Fruit fly (Drosophila melanogaster) whole organism, embryonic: Measurements from ENCODE around the gene Spase25.
A peak's percentile ranks its signal among the peaks of the same experiment; 100 is the strongest.

ENCODE experiments used
- Atf3 ChIP-seq: fragments of 200-800 bp; sonication (Bioruptor generic); optimal IDR thresholded peaks from 3 replicates; lab custom pipeline; 2016; ENCODE audit warnings: missing biosample characterization, missing genetic modification characterization
- C15 ChIP-seq: fragments of 200-800 bp; sonication (Bioruptor generic); IDR thresholded peaks from 3 replicates; pipeline ENCODE4 v1.3.6; 2022; ENCODE audit warnings: missing biosample characterization, missing genetic modification characterization
- CG10267 ChIP-seq: fragments of 200-800 bp; sonication (Bioruptor generic); optimal IDR thresholded peaks from 2 replicates; lab custom pipeline; 2018; ENCODE audit warnings: missing biosample characterization, mild to moderate bottlenecking, missing genetic modification characterization, moderate library complexity
- CG10274 ChIP-seq: fragments of 200-800 bp; sonication (Bioruptor generic); optimal IDR thresholded peaks from 3 replicates; lab custom pipeline; 2017; ENCODE audit warnings: missing biosample characterization, mild to moderate bottlenecking, missing genetic modification characterization
- CG11504 ChIP-seq: fragments of 200-800 bp; sonication (Bioruptor generic); optimal IDR thresholded peaks from 3 replicates; lab custom pipeline; 2019; ENCODE audit warnings: missing biosample characterization, mild to moderate bottlenecking, missing genetic modification characterization, moderate library complexity
- CG11723 ChIP-seq: fragments of 200-800 bp; sonication (Bioruptor generic); optimal IDR thresholded peaks from 2 replicates; lab custom pipeline; 2017; ENCODE audit warnings: missing biosample characterization, mild to moderate bottlenecking, missing genetic modification characterization
- CG12104 ChIP-seq: fragments of 200-800 bp; sonication (Bioruptor generic); optimal IDR thresholded peaks from 3 replicates; lab custom pipeline; 2016; ENCODE audit warnings: missing biosample characterization, missing genetic modification characterization
- CG12659 ChIP-seq: fragments of 200-800 bp; sonication (Bioruptor generic); optimal IDR thresholded peaks from 3 replicates; lab custom pipeline; 2017; ENCODE audit warnings: mild to moderate bottlenecking, missing biosample characterization, missing genetic modification reagents, missing genetic modification characterization
- CG12744 ChIP-seq: fragments of 200-800 bp; sonication (Bioruptor generic); optimal IDR thresholded peaks from 2 replicates; lab custom pipeline; 2016; ENCODE audit warnings: missing biosample characterization, missing genetic modification characterization
- CG13123 ChIP-seq: fragments of 200-800 bp; sonication (Bioruptor generic); optimal IDR thresholded peaks from 2 replicates; lab custom pipeline; 2016; ENCODE audit warnings: missing biosample characterization, missing genetic modification characterization
- CG15696 ChIP-seq: fragments of 200-800 bp; sonication (Bioruptor generic); optimal IDR thresholded peaks from 2 replicates; lab custom pipeline; 2019; ENCODE audit warnings: missing biosample characterization, mild to moderate bottlenecking, missing genetic modification characterization, moderate library complexity
- CG1647 ChIP-seq: fragments of 200-800 bp; sonication (Bioruptor generic); optimal IDR thresholded peaks from 3 replicates; lab custom pipeline; 2016; ENCODE audit warnings: missing biosample characterization, missing genetic modification characterization
- CG18764 ChIP-seq: fragments of 200-800 bp; sonication (Bioruptor generic); optimal IDR thresholded peaks from 3 replicates; lab custom pipeline; 2016; ENCODE audit warnings: missing biosample characterization, missing genetic modification characterization
- CG2199 ChIP-seq: fragments of 200-800 bp; sonication (Bioruptor generic); IDR thresholded peaks from 3 replicates; pipeline ENCODE4 v1.3.6; 2022; ENCODE audit warnings: missing biosample characterization, missing genetic modification characterization
- CG2202 ChIP-seq: fragments of 200-800 bp; sonication (Bioruptor generic); optimal IDR thresholded peaks from 2 replicates; lab custom pipeline; 2018; ENCODE audit warnings: missing biosample characterization, mild to moderate bottlenecking, missing genetic modification characterization
- CG32772 ChIP-seq: fragments of 200-800 bp; sonication (Bioruptor generic); IDR thresholded peaks from 2 replicates; pipeline ENCODE4 v1.3.6; 2022; ENCODE audit warnings: missing biosample characterization, missing genetic modification characterization
- CG4820 ChIP-seq: fragments of 200-800 bp; sonication (Bioruptor generic); optimal IDR thresholded peaks from 3 replicates; lab custom pipeline; 2016; ENCODE audit warnings: missing biosample characterization, missing genetic modification characterization
- CG6813 ChIP-seq: fragments of 200-800 bp; sonication (Bioruptor generic); optimal IDR thresholded peaks from 2 replicates; lab custom pipeline; 2017; ENCODE audit warnings: missing biosample characterization, missing genetic modification characterization, mild to moderate bottlenecking, moderate library complexity, missing genetic modification reagents
- CG7786 ChIP-seq: fragments of 200-800 bp; sonication (Bioruptor generic); optimal IDR thresholded peaks from 2 replicates; lab custom pipeline; 2016; ENCODE audit warnings: missing biosample characterization, missing genetic modification characterization
- Chrac-16 ChIP-seq: fragments of 200-800 bp; sonication (Bioruptor generic); optimal IDR thresholded peaks from 3 replicates; lab custom pipeline; 2016; ENCODE audit warnings: missing biosample characterization, missing genetic modification characterization
- CkIIα-i1 ChIP-seq: fragments of 200-800 bp; sonication (Bioruptor generic); IDR thresholded peaks from 2 replicates; pipeline ENCODE4 v1.3.6; 2022; ENCODE audit warnings: missing biosample characterization, missing genetic modification characterization
- Dbx ChIP-seq: fragments of 200-800 bp; sonication (Bioruptor generic); IDR thresholded peaks from 3 replicates; pipeline ENCODE4 v1.3.6; 2022; ENCODE audit warnings: missing biosample characterization, missing genetic modification characterization
- Dip3 ChIP-seq: fragments of 200-800 bp; sonication (Bioruptor generic); optimal IDR thresholded peaks from 3 replicates; lab custom pipeline; 2016; ENCODE audit warnings: missing biosample characterization, missing genetic modification characterization
- Dref ChIP-seq: fragments of 200-800 bp; sonication (Bioruptor generic); IDR thresholded peaks from 2 replicates; pipeline ENCODE4 v1.3.6; 2022; ENCODE audit warnings: missing biosample characterization, missing genetic modification characterization
- Gug ChIP-seq: fragments of 200-800 bp; sonication (Bioruptor generic); IDR thresholded peaks from 4 replicates; pipeline ENCODE4 v1.3.6; 2022; ENCODE audit warnings: missing biosample characterization, missing genetic modification characterization
- HmgD ChIP-seq: fragments of 200-800 bp; sonication (Bioruptor generic); optimal IDR thresholded peaks from 3 replicates; lab custom pipeline; 2016; ENCODE audit warnings: missing biosample characterization, missing genetic modification characterization
- Ravus ChIP-seq: fragments of 200-800 bp; sonication (Bioruptor generic); IDR thresholded peaks from 2 replicates; pipeline ENCODE4 v1.3.6; 2022; ENCODE audit warnings: missing biosample characterization, missing genetic modification characterization
- Scr ChIP-seq: fragments of 200-800 bp; sonication (Bioruptor generic); IDR thresholded peaks from 2 replicates; pipeline ENCODE4 v1.3.6; 2022; ENCODE audit warnings: missing biosample characterization, missing genetic modification characterization; ENCODE audit not compliant: partially characterized antibody
- Sry-δ ChIP-seq: fragments of 200-800 bp; sonication (Bioruptor generic); optimal IDR thresholded peaks from 2 replicates; lab custom pipeline; 2016; ENCODE audit warnings: missing biosample characterization, missing genetic modification characterization
- Tbp ChIP-seq: fragments of >200 bp; optimal IDR thresholded peaks from 2 replicates; lab custom pipeline; 2018; ENCODE audit warnings: missing biosample characterization, missing genetic modification characterization
- YL-1 ChIP-seq: fragments of 200-800 bp; sonication (Bioruptor generic); optimal IDR thresholded peaks from 3 replicates; lab custom pipeline; 2017; ENCODE audit warnings: missing biosample characterization, mild to moderate bottlenecking, missing genetic modification characterization
- al ChIP-seq: fragments of 200-800 bp; sonication (Bioruptor generic); IDR thresholded peaks from 2 replicates; pipeline ENCODE4 v1.3.6; 2022; ENCODE audit warnings: missing biosample characterization, missing genetic modification characterization
- ara ChIP-seq: fragments of 200-800 bp; sonication (Bioruptor generic); IDR thresholded peaks from 2 replicates; pipeline ENCODE4 v1.3.6; 2022; ENCODE audit warnings: missing biosample characterization, missing genetic modification characterization
- br ChIP-seq: fragments of >200 bp; optimal IDR thresholded peaks from 2 replicates; lab custom pipeline; 2017
- cas ChIP-seq: fragments of 200-800 bp; sonication (Bioruptor generic); IDR thresholded peaks from 2 replicates; pipeline ENCODE4 v1.3.6; 2022; ENCODE audit warnings: missing biosample characterization, missing genetic modification characterization
- dati ChIP-seq: fragments of 200-800 bp; sonication (Bioruptor generic); IDR thresholded peaks from 2 replicates; pipeline ENCODE4 v1.3.6; 2022; ENCODE audit warnings: missing biosample characterization, missing genetic modification characterization
- fd102C ChIP-seq: fragments of 200-800 bp; sonication (Bioruptor generic); optimal IDR thresholded peaks from 2 replicates; lab custom pipeline; 2018; ENCODE audit warnings: missing biosample characterization, mild to moderate bottlenecking, missing genetic modification characterization, moderate library complexity
- gcm ChIP-seq: fragments of 200-800 bp; sonication (Bioruptor generic); optimal IDR thresholded peaks from 2 replicates; lab custom pipeline; 2019; ENCODE audit warnings: missing biosample characterization, mild to moderate bottlenecking, missing genetic modification characterization, moderate library complexity
- gsb-n ChIP-seq: fragments of 200-800 bp; sonication (Bioruptor generic); optimal IDR thresholded peaks from 3 replicates; lab custom pipeline; 2018; ENCODE audit warnings: missing biosample characterization, mild to moderate bottlenecking, missing genetic modification characterization
- jumu ChIP-seq: fragments of 200-800 bp; sonication (Bioruptor generic); optimal IDR thresholded peaks from 3 replicates; lab custom pipeline; 2016; ENCODE audit warnings: missing biosample characterization, missing genetic modification characterization
- oc ChIP-seq: fragments of 200-800 bp; sonication (Bioruptor generic); optimal IDR thresholded peaks from 2 replicates; lab custom pipeline; 2018; ENCODE audit warnings: missing biosample characterization, mild to moderate bottlenecking, missing genetic modification characterization, moderate library complexity
- pb ChIP-seq: fragments of 200-800 bp; sonication (Bioruptor generic); optimal IDR thresholded peaks from 3 replicates; lab custom pipeline; 2016; ENCODE audit warnings: missing biosample characterization, missing genetic modification characterization
- phol ChIP-seq: fragments of 200-800 bp; sonication (Bioruptor generic); optimal IDR thresholded peaks from 3 replicates; lab custom pipeline; 2018; ENCODE audit warnings: missing biosample characterization, mild to moderate bottlenecking, missing genetic modification characterization, moderate library complexity
- pnt ChIP-seq: fragments of 200-800 bp; sonication (Bioruptor generic); optimal IDR thresholded peaks from 3 replicates; lab custom pipeline; 2016; ENCODE audit warnings: missing biosample characterization, missing genetic modification characterization
- sd ChIP-seq: fragments of 200-800 bp; sonication (Bioruptor generic); optimal IDR thresholded peaks from 3 replicates; lab custom pipeline; 2018; ENCODE audit warnings: missing biosample characterization, mild to moderate bottlenecking, missing genetic modification characterization, moderate library complexity
- sug ChIP-seq: fragments of 200-800 bp; optimal IDR thresholded peaks from 2 replicates; lab custom pipeline; 2019; ENCODE audit warnings: missing biosample characterization, mild to moderate bottlenecking, missing genetic modification characterization, moderate library complexity
- tgo ChIP-seq: fragments of 200-800 bp; sonication (Bioruptor generic); IDR thresholded peaks from 3 replicates; pipeline ENCODE4 v1.3.6; 2022; ENCODE audit warnings: missing biosample characterization, missing genetic modification characterization
- tin ChIP-seq: fragments of 200-800 bp; sonication (Bioruptor generic); optimal IDR thresholded peaks from 3 replicates; lab custom pipeline; 2016; ENCODE audit warnings: missing biosample characterization, missing genetic modification characterization
- tna ChIP-seq: fragments of 200-800 bp; sonication (Bioruptor generic); IDR thresholded peaks from 2 replicates; pipeline ENCODE4 v1.3.6; 2022; ENCODE audit warnings: missing biosample characterization, missing genetic modification characterization; ENCODE audit not compliant: partially characterized antibody
- trem ChIP-seq: fragments of 200-800 bp; optimal IDR thresholded peaks from 3 replicates; lab custom pipeline; 2019; ENCODE audit warnings: missing biosample characterization, mild to moderate bottlenecking, missing genetic modification characterization, moderate library complexity
- wor ChIP-seq: fragments of 200-800 bp; sonication (Bioruptor generic); IDR thresholded peaks from 2 replicates; pipeline ENCODE4 v1.3.6; 2022; ENCODE audit warnings: missing biosample characterization, missing genetic modification characterization

The Spase25 gene

DNA sequence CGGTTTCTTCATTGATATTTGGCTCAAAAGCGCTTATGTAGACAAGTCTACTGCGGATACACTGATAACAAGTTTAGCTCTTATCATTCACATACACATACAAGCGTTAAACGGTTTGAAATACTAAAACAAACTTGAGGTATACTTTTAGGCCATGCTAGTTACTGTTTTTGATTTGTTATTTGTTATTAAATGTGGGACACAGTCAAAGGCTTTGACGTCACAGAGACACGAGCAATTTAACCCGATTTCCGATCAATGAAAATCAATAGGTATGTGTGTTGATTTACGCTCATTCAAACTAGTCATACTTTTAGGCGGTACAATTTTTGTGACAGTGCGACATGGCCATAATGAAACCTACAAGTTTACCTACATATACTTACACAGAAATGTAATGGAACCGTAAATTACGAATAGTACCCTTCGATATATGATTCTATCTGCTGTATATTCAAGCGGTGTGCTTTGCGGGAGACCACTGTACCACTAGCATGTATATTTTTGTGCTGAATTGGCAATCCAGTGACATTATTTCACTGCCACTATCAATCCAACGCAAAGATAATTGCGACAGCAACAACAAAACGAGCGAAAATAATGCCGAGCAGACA, 38.2 kb upstream of the Spase25 start (continued):
- TF ChIP-seq trem (tag; lab: Kevin White, UChicago) (no peak), C15 (GFP tag; lab: Robert Waterston, UW) (peak; percentile 76; the same call in 2 of the 3 replicates), Dip3 (peak; percentile 95), CG12744 (GFP tag; lab: Kevin White, UChicago) (peak; percentile 57), Sry-δ (peak; percentile 39), CG1647 (GFP tag; lab: Kevin White, UChicago) (peak; percentile 74), wor (GFP tag; lab: Robert Waterston, UW) (no peak), dati (GFP tag; lab: Robert Waterston, UW) (peak; percentile 57; the same call in 1 of the 2 replicates), CG4820 (peak; percentile 41), CG12659 (GFP tag; lab: Kevin White, UChicago) (peak; percentile 84), CG15696 (tag; lab: Kevin White, UChicago) (peak; percentile 48), oc (tag; lab: Kevin White, UChicago) (no peak), CG10274 (GFP tag; lab: Kevin White, UChicago) (peak; percentile 67), Scr (GFP tag; lab: Robert Waterston, UW) (no peak), CG18764 (GFP tag; lab: Kevin White, UChicago) (peak; percentile 6), sd (tag; lab: Kevin White, UChicago) (peak; percentile 58), Chrac-16 (GFP tag; lab: Kevin White, UChicago) (peak; percentile 72), cas (GFP tag; lab: Robert Waterston, UW) (peak; percentile 50; the same call in 1 of the 2 replicates), fd102C (GFP tag; lab: Kevin White, UChicago) (no peak), tin (GFP tag; lab: Kevin White, UChicago) (peak; percentile 65), Tbp (GFP tag; lab: Kevin White, UChicago) (no peak), Atf3 (GFP tag; lab: Kevin White, UChicago) (peak; percentile 15), Ravus (GFP tag; lab: Robert Waterston, UW) (peak; percentile 34; the same call in 1 of the 2 replicates), CG2199 (no peak), gcm (GFP tag; lab: Kevin White, UChicago) (no peak), Dref (GFP tag; lab: Robert Waterston, UW) (no peak), jumu (GFP tag; lab: Kevin White, UChicago) (no peak), al (GFP tag; lab: Robert Waterston, UW) (peak; percentile 87), Gug (GFP tag; lab: Robert Waterston, UW) (peak; percentile 90), HmgD (peak; percentile 9), Dbx (GFP tag; lab: Robert Waterston, UW) (peak; percentile 92), CG7786 (GFP tag; lab: Kevin White, UChicago) (peak; percentile 93), CG32772 (peak; percentile 77), phol (tag; lab: Kevin White, UChicago) (peak; percentile 43), br (lab: Kevin White, UChicago) (no peak), CG13123 (GFP tag; lab: Kevin White, UChicago) (peak; percentile 31), CG6813 (GFP tag; lab: Kevin White, UChicago) (peak; percentile 55), pnt (peak; percentile 4), pb (peak; percentile 63), tna (GFP tag; lab: Robert Waterston, UW) (no peak), CG11723 (GFP tag; lab: Kevin White, UChicago) (no peak), tgo (peak; percentile 69; the same call in 2 of the 3 replicates), CkIIα-i1 (GFP tag; lab: Robert Waterston, UW) (peak; percentile 49; the same call in 1 of the 2 replicates), CG2202 (tag; lab: Kevin White, UChicago) (no peak), CG12104 (peak; percentile 35), sug (tag; lab: Kevin White, UChicago) (peak; percentile 75), gsb-n (tag; lab: Kevin White, UChicago) (no peak), YL-1 (GFP tag; lab: Kevin White, UChicago) (no peak), CG11504 (tag; lab: Kevin White, UChicago) (peak; percentile 70), ara (GFP tag; lab: Robert Waterston, UW) (peak; percentile 6; the same call in 1 of the 2 replicates), CG10267 (tag; lab: Kevin White, UChicago) (peak; percentile 12)
